Worm (Caenorhabditis elegans) whole organism, L1 larva: Measurements from ENCODE around the gene srg-23.
"Not testable (repeated sequence)": the region's sequence is repeated elsewhere in the genome, so short reads cannot be mapped to it uniquely, and the experiment has no call there.

Experiments used
- C34B4.2 ChIP-seq: sonication (generic microtip); optimal IDR thresholded peaks from 2 replicates; lab custom pipeline; 2017; ENCODE audit warnings: mild to moderate bottlenecking, missing genetic modification characterization, missing compliant biosample characterization
- F16B12.6 ChIP-seq: fragments of 150-350 bp; optimal IDR thresholded peaks from 2 replicates; lab custom pipeline; 2014; ENCODE audit warnings: missing biosample characterization, missing genetic modification characterization
- aha-1 ChIP-seq: fragments of 150-350 bp; optimal IDR thresholded peaks from 2 replicates; lab custom pipeline; 2014; ENCODE audit warnings: missing biosample characterization, missing genetic modification characterization
- ama-1 ChIP-seq: fragments of 150-350 bp; optimal IDR thresholded peaks from 2 replicates; lab custom pipeline; 2014
- blmp-1 ChIP-seq: fragments of 150-350 bp; optimal IDR thresholded peaks from 2 replicates; lab custom pipeline; 2014; ENCODE audit warnings: missing biosample characterization, missing genetic modification characterization
- ceh-63 ChIP-seq: fragments of 200-800 bp; sonication (Bioruptor generic); optimal IDR thresholded peaks from 2 replicates; lab custom pipeline; 2018; ENCODE audit warnings: mild to moderate bottlenecking, missing genetic modification characterization, missing compliant biosample characterization
- ceh-82 ChIP-seq, 3 experiments: fragments of 150-350 bp in 1 of 3; sonication (generic microtip) in 2 of 3; optimal IDR thresholded peaks; 2 replicates each; lab custom pipeline; 2014 to 2017; ENCODE audit warnings: missing biosample characterization in 3 of 3, missing genetic modification characterization in 3 of 3
- ceh-88 ChIP-seq: fragments of 200-800 bp; sonication (Bioruptor generic); IDR thresholded peaks from 2 replicates; pipeline ENCODE4 v1.3.6; 2022; ENCODE audit warnings: missing genetic modification characterization, missing compliant biosample characterization
- dpl-1 ChIP-seq, 3 experiments: fragments of 150-350 bp in 2 of 3; sonication (generic microtip) in 1 of 3; optimal IDR thresholded peaks; 2 replicates each; lab custom pipeline; 2014 to 2017; ENCODE audit warnings: missing biosample characterization in 3 of 3, missing genetic modification characterization in 3 of 3, missing genetic modification reagents in 3 of 3
- efl-1 ChIP-seq, 4 experiments: fragments of 150-350 bp; optimal IDR thresholded peaks in 3 of 4; peaks in 1 of 4; 1 replicate in 1 of 4; 2 replicates in 3 of 4; lab custom pipeline; 2014; ENCODE audit warnings: missing biosample characterization in 2 of 4, missing genetic modification characterization in 2 of 4, missing genetic modification reagents in 2 of 4
- efl-3 ChIP-seq: fragments of 200-800 bp; sonication (Bioruptor generic); optimal IDR thresholded peaks from 2 replicates; lab custom pipeline; 2018; ENCODE audit warnings: mild to moderate bottlenecking, missing genetic modification characterization, missing compliant biosample characterization
- elt-2 ChIP-seq: sonication (generic microtip); optimal IDR thresholded peaks from 2 replicates; lab custom pipeline; 2016; ENCODE audit warnings: missing genetic modification characterization, mild to moderate bottlenecking, inconsistent platforms, missing compliant biosample characterization, missing genetic modification reagents
- fkh-10 ChIP-seq: sonication (generic microtip); optimal IDR thresholded peaks from 2 replicates; lab custom pipeline; 2017; ENCODE audit warnings: missing biosample characterization, missing genetic modification reagents, missing genetic modification characterization
- fkh-4 ChIP-seq: sonication (generic microtip); optimal IDR thresholded peaks from 2 replicates; lab custom pipeline; 2016; ENCODE audit warnings: missing compliant biosample characterization, missing genetic modification characterization, borderline replicate concordance
- hlh-17 ChIP-seq: fragments of 200-800 bp; sonication (Bioruptor generic); optimal IDR thresholded peaks from 2 replicates; lab custom pipeline; 2018; ENCODE audit warnings: missing genetic modification characterization, mild to moderate bottlenecking, missing compliant biosample characterization, moderate library complexity, borderline replicate concordance
- hpl-2 ChIP-seq: fragments of 150-350 bp; optimal IDR thresholded peaks from 2 replicates; lab custom pipeline; 2014; ENCODE audit warnings: missing biosample characterization, missing genetic modification reagents, missing genetic modification characterization
- lin-13 ChIP-seq: fragments of 150-350 bp; optimal IDR thresholded peaks from 2 replicates; lab custom pipeline; 2014; ENCODE audit warnings: missing biosample characterization, missing genetic modification reagents, missing genetic modification characterization
- lin-35 ChIP-seq, 2 experiments: fragments of 150-350 bp; optimal IDR thresholded peaks; 2 replicates each; lab custom pipeline; 2014; ENCODE audit warnings: missing biosample characterization in 2 of 2, missing genetic modification characterization in 2 of 2, missing genetic modification reagents in 2 of 2
- lin-39 ChIP-seq: fragments of 150-350 bp; optimal IDR thresholded peaks from 2 replicates; lab custom pipeline; 2014; ENCODE audit warnings: missing biosample characterization, missing genetic modification reagents, missing genetic modification characterization
- lsy-2 ChIP-seq, 2 experiments: fragments of 150-350 bp; optimal IDR thresholded peaks; 2 replicates each; lab custom pipeline; 2014; ENCODE audit warnings: missing biosample characterization in 2 of 2, missing genetic modification characterization in 2 of 2
- mdl-1 ChIP-seq, 2 experiments: fragments of 150-350 bp; optimal IDR thresholded peaks; 2 replicates each; lab custom pipeline; 2014 to 2017; ENCODE audit warnings: missing biosample characterization in 2 of 2, missing genetic modification characterization in 2 of 2, inconsistent platforms in 1 of 2
- mep-1 ChIP-seq: fragments of 150-350 bp; optimal IDR thresholded peaks from 2 replicates; lab custom pipeline; 2014; ENCODE audit warnings: missing biosample characterization, missing genetic modification characterization
- nhr-20 ChIP-seq: sonication (generic microtip); optimal IDR thresholded peaks from 2 replicates; lab custom pipeline; 2016; ENCODE audit warnings: mild to moderate bottlenecking, missing genetic modification characterization, missing compliant biosample characterization
- nhr-47 ChIP-seq: sonication (generic microtip); optimal IDR thresholded peaks from 2 replicates; lab custom pipeline; 2016; ENCODE audit warnings: mild to moderate bottlenecking, missing genetic modification characterization, moderate library complexity, missing compliant biosample characterization
- nhr-76 ChIP-seq: sonication (generic microtip); optimal IDR thresholded peaks from 2 replicates; lab custom pipeline; 2017; ENCODE audit warnings: missing biosample characterization, missing genetic modification characterization
- nhr-85 ChIP-seq: sonication (generic microtip); peaks from one replicate; lab custom pipeline; 2016; ENCODE audit warnings: missing genetic modification characterization, inconsistent platforms, missing compliant biosample characterization
- nhr-90 ChIP-seq: sonication (generic microtip); optimal IDR thresholded peaks from 2 replicates; lab custom pipeline; 2016; ENCODE audit warnings: mild to moderate bottlenecking, missing genetic modification characterization, missing compliant biosample characterization; ENCODE audit not compliant: poor library complexity
- rnt-1 ChIP-seq: sonication (generic microtip); optimal IDR thresholded peaks from 2 replicates; lab custom pipeline; 2016; ENCODE audit warnings: mild to moderate bottlenecking, missing genetic modification characterization, moderate library complexity, missing compliant biosample characterization
- skn-1 ChIP-seq: fragments of 150-350 bp; optimal IDR thresholded peaks from 2 replicates; lab custom pipeline; 2014; ENCODE audit warnings: missing biosample characterization, missing genetic modification characterization
- snpc-4 ChIP-seq: fragments of 150-350 bp; optimal IDR thresholded peaks from 2 replicates; lab custom pipeline; 2014; ENCODE audit warnings: missing biosample characterization, missing genetic modification characterization
- snu-23 ChIP-seq: sonication (generic microtip); optimal IDR thresholded peaks from 2 replicates; lab custom pipeline; 2016; ENCODE audit warnings: missing genetic modification characterization, missing compliant biosample characterization
- sptf-1 ChIP-seq: fragments of 150-350 bp; optimal IDR thresholded peaks from 2 replicates; lab custom pipeline; 2014; ENCODE audit warnings: missing biosample characterization, missing genetic modification characterization
- sup-37 ChIP-seq: fragments of 200-800 bp; sonication (Bioruptor generic); optimal IDR thresholded peaks from 2 replicates; lab custom pipeline; 2018; ENCODE audit warnings: mild to moderate bottlenecking, missing genetic modification characterization, missing compliant biosample characterization
- swsn-7 ChIP-seq: sonication (generic microtip); optimal IDR thresholded peaks from 2 replicates; lab custom pipeline; 2016; ENCODE audit warnings: missing genetic modification characterization, missing compliant biosample characterization
- unc-130 ChIP-seq: fragments of 150-350 bp; optimal IDR thresholded peaks from 2 replicates; lab custom pipeline; 2017; ENCODE audit warnings: missing biosample characterization, missing genetic modification characterization, inconsistent platforms
- vab-15 ChIP-seq: sonication (generic microtip); optimal IDR thresholded peaks from 2 replicates; lab custom pipeline; 2017; ENCODE audit warnings: missing genotype, mild to moderate bottlenecking, missing genetic modification characterization, missing compliant biosample characterization
- zag-1 ChIP-seq: fragments of 150-350 bp; optimal IDR thresholded peaks from 2 replicates; lab custom pipeline; 2014; ENCODE audit warnings: missing biosample characterization, missing genetic modification characterization
- zip-4 ChIP-seq: fragments of 200-800 bp; sonication (Bioruptor generic); optimal IDR thresholded peaks from 2 replicates; lab custom pipeline; 2018; ENCODE audit warnings: mild to moderate bottlenecking, missing genetic modification characterization, moderate library complexity, missing compliant biosample characterization
- ztf-11 ChIP-seq, 2 experiments: sonication (generic microtip); optimal IDR thresholded peaks; 2 replicates each; lab custom pipeline; 2016 to 2017; ENCODE audit warnings: missing genetic modification characterization in 2 of 2, missing biosample characterization in 1 of 2, missing compliant biosample characterization in 1 of 2

Gene srg-23

ce11 chrII:3129007-3129406 lies 33.0 kb upstream of the srg-23 start, which contains the start of gene chil-24:
Gene chil-24 (plus strand): TSS chrII:3129162.
- TF ChIP-seq sup-37 (GFP tag; lab: Kevin White, UChicago) (no peak), fkh-4 (tag; lab: Kevin White, UChicago) (no peak), rnt-1 (peak; percentile 61), lsy-2 (tag; optimal IDR thresholded peaks at IDR 0.05; lab: Kevin White, UChicago) (peak in 1 of 2 experiments; percentile 36), F16B12.6 (tag; lab: Kevin White, UChicago) (peak; percentile 13), mep-1 (tag; lab: Kevin White, UChicago) (peak; percentile 33), dpl-1 (GFP tag; optimal IDR thresholded peaks at IDR 0.05; lab: Kevin White, UChicago) (peak in 2 of 3 experiments; percentile 9 to 11), lin-35 (GFP tag; optimal IDR thresholded peaks at IDR 0.05; lab: Kevin White, UChicago) (peak in 1 of 2 experiments; percentile 59), snu-23 (GFP tag; lab: Kevin White, UChicago) (peak; percentile 44), nhr-47 (tag; lab: Kevin White, UChicago) (no peak), ceh-63 (GFP tag; lab: Kevin White, UChicago) (no peak), zip-4 (no peak), hlh-17 (GFP tag; lab: Kevin White, UChicago) (no peak), ceh-88 (GFP tag; lab: Robert Waterston, UW) (no peak), snpc-4 (peak; percentile 16), nhr-85 (tag; lab: Kevin White, UChicago) (peak; percentile 77), aha-1 (tag; lab: Kevin White, UChicago) (no peak), ceh-82 (tag; optimal IDR thresholded peaks at IDR 0.05; lab: Kevin White, UChicago) (no peak), hpl-2 (GFP tag; lab: Kevin White, UChicago) (peak; percentile 12), sptf-1 (tag; lab: Kevin White, UChicago) (no peak), nhr-76 (tag; lab: Kevin White, UChicago) (no peak), blmp-1 (tag; lab: Kevin White, UChicago) (peak; percentile 21), skn-1 (tag; lab: Kevin White, UChicago) (peak; percentile 45), mdl-1 (tag; optimal IDR thresholded peaks at IDR 0.05; lab: Kevin White, UChicago) (peak in 1 of 2 experiments; percentile 16), C34B4.2 (tag; lab: Kevin White, UChicago) (no peak), efl-1 (optimal IDR thresholded peaks at IDR 0.05; lab: Kevin White, UChicago) (peak; percentile 56 to 68), efl-1 (GFP tag; optimal IDR thresholded peaks at IDR 0.05 in 1 of 2; lab: Kevin White, UChicago) (peak; percentile 14 to 92), nhr-90 (no peak), vab-15 (tag; lab: Kevin White, UChicago) (no peak), ztf-11 (tag; optimal IDR thresholded peaks at IDR 0.05; lab: Kevin White, UChicago) (no peak), unc-130 (tag; lab: Kevin White, UChicago) (no peak), nhr-20 (tag; lab: Kevin White, UChicago) (peak; percentile 53), lin-39 (tag; lab: Kevin White, UChicago) (no peak), ama-1 (lab: Kevin White, UChicago) (no peak), elt-2 (tag; lab: Kevin White, UChicago) (no peak), efl-3 (GFP tag; lab: Kevin White, UChicago) (no peak), fkh-10 (no peak), swsn-7 (tag; lab: Kevin White, UChicago) (peak; percentile 5), zag-1 (no peak)

ce11 chrII:3126741-3127140 lies 30.8 kb upstream of the srg-23 start, which contains the start of gene ins-31:
Gene ins-31 (plus strand): TSS chrII:3127041.
- not testable (repeated sequence) for TF ChIP-seq zag-1; ceh-63 (GFP tag; lab: Kevin White, UChicago); lin-13 (GFP tag; lab: Kevin White, UChicago)
- TF ChIP-seq, all 84 proteins: peak for 0; not testable (repeated sequence) for 84
